Fruit fly (Drosophila melanogaster) whole organism, embryonic: ENCODE results near the gene Shc.

Source experiments
- C15 ChIP-seq: fragments of 200-800 bp; sonication (Bioruptor generic); IDR thresholded peaks from 3 replicates; pipeline ENCODE4 v1.3.6; 2022; ENCODE audit warnings: missing biosample characterization, missing genetic modification characterization
- CG10543 ChIP-seq: fragments of 200-800 bp; sonication (Bioruptor generic); optimal IDR thresholded peaks from 3 replicates; lab custom pipeline; 2017; ENCODE audit warnings: missing biosample characterization, mild to moderate bottlenecking, missing genetic modification characterization, moderate library complexity
- CG12391 ChIP-seq: fragments of 200-800 bp; sonication (Bioruptor generic); optimal IDR thresholded peaks from 3 replicates; lab custom pipeline; 2018; ENCODE audit warnings: missing biosample characterization, mild to moderate bottlenecking, missing genetic modification characterization, moderate library complexity
- CG13296 ChIP-seq: fragments of 200-800 bp; sonication (Bioruptor generic); optimal IDR thresholded peaks from 3 replicates; lab custom pipeline; 2018; ENCODE audit warnings: missing biosample characterization, mild to moderate bottlenecking, missing genetic modification characterization
- CG16813 ChIP-seq: fragments of 200-800 bp; sonication (Bioruptor generic); IDR thresholded peaks from 3 replicates; pipeline ENCODE4 v1.3.6; 2022; ENCODE audit warnings: missing biosample characterization, missing genetic modification characterization; ENCODE audit not compliant: partially characterized antibody
- CG17802 ChIP-seq: fragments of 200-800 bp; sonication (Bioruptor generic); optimal IDR thresholded peaks from 2 replicates; lab custom pipeline; 2018; ENCODE audit warnings: missing biosample characterization, mild to moderate bottlenecking, missing genetic modification characterization, moderate library complexity
- CG2116 ChIP-seq: fragments of 200-800 bp; sonication (Bioruptor generic); optimal IDR thresholded peaks from 3 replicates; lab custom pipeline; 2018; ENCODE audit warnings: missing biosample characterization, mild to moderate bottlenecking, missing genetic modification characterization
- CG31365 ChIP-seq: fragments of 200-800 bp; sonication (Bioruptor generic); optimal IDR thresholded peaks from 2 replicates; lab custom pipeline; 2018; ENCODE audit warnings: missing biosample characterization, mild to moderate bottlenecking, missing genetic modification characterization
- CG7271 ChIP-seq: fragments of 200-800 bp; sonication (Bioruptor generic); optimal IDR thresholded peaks from 2 replicates; lab custom pipeline; 2018; ENCODE audit warnings: missing biosample characterization, mild to moderate bottlenecking, missing genetic modification characterization, moderate library complexity
- CG8359 ChIP-seq: fragments of 200-800 bp; sonication (Bioruptor generic); optimal IDR thresholded peaks from 2 replicates; lab custom pipeline; 2017; ENCODE audit warnings: missing biosample characterization, mild to moderate bottlenecking, missing genetic modification characterization, borderline replicate concordance
- CG8765 ChIP-seq: fragments of 200-800 bp; sonication (Bioruptor generic); IDR thresholded peaks from 2 replicates; pipeline ENCODE4 v1.3.6; 2022; ENCODE audit warnings: missing biosample characterization, missing genetic modification characterization
- CG9727 ChIP-seq: fragments of 200-800 bp; sonication (Bioruptor generic); optimal IDR thresholded peaks from 3 replicates; lab custom pipeline; 2017; ENCODE audit warnings: missing biosample characterization, mild to moderate bottlenecking, missing genetic modification characterization
- D19A ChIP-seq: fragments of 200-800 bp; optimal IDR thresholded peaks from 3 replicates; lab custom pipeline; 2019; ENCODE audit warnings: missing biosample characterization, mild to moderate bottlenecking, missing genetic modification characterization, moderate library complexity
- Dbx ChIP-seq: fragments of 200-800 bp; sonication (Bioruptor generic); IDR thresholded peaks from 3 replicates; pipeline ENCODE4 v1.3.6; 2022; ENCODE audit warnings: missing biosample characterization, missing genetic modification characterization
- Deaf1 ChIP-seq: fragments of 200-800 bp; optimal IDR thresholded peaks from 3 replicates; lab custom pipeline; 2019; ENCODE audit warnings: missing biosample characterization, mild to moderate bottlenecking, missing genetic modification characterization, moderate library complexity
- Dll ChIP-seq: fragments of 200-800 bp; sonication (Bioruptor generic); IDR thresholded peaks from 4 replicates; pipeline ENCODE4 v1.3.6; 2022; ENCODE audit warnings: missing biosample characterization, missing genetic modification characterization; ENCODE audit not compliant: partially characterized antibody
- Elba2 ChIP-seq: fragments of 200-800 bp; sonication (Bioruptor generic); optimal IDR thresholded peaks from 3 replicates; lab custom pipeline; 2016; ENCODE audit warnings: missing biosample characterization, missing genetic modification characterization
- Ets65A ChIP-seq: fragments of 200-800 bp; sonication (Bioruptor generic); peaks from one replicate; lab custom pipeline; 2016; ENCODE audit warnings: missing biosample characterization, missing genetic modification characterization
- Fer3 ChIP-seq: fragments of 200-800 bp; sonication (Bioruptor generic); optimal IDR thresholded peaks from 2 replicates; lab custom pipeline; 2018; ENCODE audit warnings: missing biosample characterization, mild to moderate bottlenecking, missing genetic modification characterization, moderate library complexity
- GATAe ChIP-seq: fragments of 200-800 bp; sonication (Bioruptor generic); conservative IDR thresholded peaks from 2 replicates; pipeline ENCODE4 v1.3.6; 2022; ENCODE audit warnings: missing biosample characterization, missing genetic modification characterization
- HLH3B ChIP-seq: fragments of 200-800 bp; sonication (Bioruptor generic); IDR thresholded peaks from 2 replicates; pipeline ENCODE4 v1.3.6; 2022; ENCODE audit warnings: missing biosample characterization, missing genetic modification characterization
- Hey ChIP-seq: fragments of 200-800 bp; sonication (Bioruptor generic); optimal IDR thresholded peaks from 3 replicates; lab custom pipeline; 2018; ENCODE audit warnings: missing biosample characterization, mild to moderate bottlenecking, missing genetic modification characterization
- HmgZ ChIP-seq: fragments of 200-800 bp; sonication (Bioruptor generic); optimal IDR thresholded peaks from 2 replicates; lab custom pipeline; 2018; ENCODE audit warnings: missing biosample characterization, mild to moderate bottlenecking, missing genetic modification characterization
- Jarid2 ChIP-seq: fragments of 200-800 bp; sonication (Bioruptor generic); optimal IDR thresholded peaks from 3 replicates; lab custom pipeline; 2017; ENCODE audit warnings: mild to moderate bottlenecking, missing biosample characterization, missing genetic modification reagents, missing genetic modification characterization
- Med ChIP-seq: fragments of 200-800 bp; sonication (Bioruptor generic); peaks from one replicate; lab custom pipeline; 2016; ENCODE audit warnings: missing biosample characterization, missing genetic modification characterization, mild to moderate bottlenecking, inconsistent platforms, moderate library complexity
- Nf-YA ChIP-seq: fragments of 200-800 bp; sonication (Bioruptor generic); IDR thresholded peaks from 2 replicates; pipeline ENCODE4 v1.3.6; 2022; ENCODE audit warnings: missing biosample characterization, missing genetic modification characterization
- Nf-YB ChIP-seq: fragments of 200-800 bp; sonication (Bioruptor generic); optimal IDR thresholded peaks from 3 replicates; lab custom pipeline; 2019; ENCODE audit warnings: missing biosample characterization, mild to moderate bottlenecking, missing genetic modification characterization, moderate library complexity
- Nf-YC ChIP-seq: fragments of 200-800 bp; optimal IDR thresholded peaks from 3 replicates; lab custom pipeline; 2019; ENCODE audit warnings: missing biosample characterization, mild to moderate bottlenecking, missing genetic modification characterization, moderate library complexity
- ac ChIP-seq: fragments of 200-800 bp; sonication (Bioruptor generic); optimal IDR thresholded peaks from 3 replicates; lab custom pipeline; 2017; ENCODE audit warnings: missing biosample characterization, mild to moderate bottlenecking, missing genetic modification characterization
- ara ChIP-seq: fragments of 200-800 bp; sonication (Bioruptor generic); IDR thresholded peaks from 2 replicates; pipeline ENCODE4 v1.3.6; 2022; ENCODE audit warnings: missing biosample characterization, missing genetic modification characterization
- chinmo ChIP-seq: fragments of 200-800 bp; sonication (Bioruptor generic); IDR thresholded peaks from 4 replicates; pipeline ENCODE4 v1.3.6; 2022; ENCODE audit warnings: missing biosample characterization, missing genetic modification characterization; ENCODE audit not compliant: partially characterized antibody
- chm ChIP-seq: fragments of 200-800 bp; sonication (Bioruptor generic); IDR thresholded peaks from 2 replicates; pipeline ENCODE4 v1.3.6; 2022; ENCODE audit warnings: missing biosample characterization, missing genetic modification characterization
- cwo ChIP-seq: fragments of 200-800 bp; sonication (Bioruptor generic); optimal IDR thresholded peaks from 3 replicates; lab custom pipeline; 2017; ENCODE audit warnings: missing biosample characterization, missing genetic modification characterization, mild to moderate bottlenecking, moderate library complexity, missing genetic modification reagents
- ewg ChIP-seq: fragments of 200-800 bp; sonication (Bioruptor generic); optimal IDR thresholded peaks from 3 replicates; lab custom pipeline; 2017; ENCODE audit warnings: mild to moderate bottlenecking, missing biosample characterization, missing genetic modification reagents, missing genetic modification characterization
- exex ChIP-seq: fragments of 200-800 bp; sonication (Bioruptor generic); optimal IDR thresholded peaks from 4 replicates; lab custom pipeline; 2018; ENCODE audit warnings: missing biosample characterization, mild to moderate bottlenecking, missing genetic modification characterization, moderate library complexity
- ftz-f1 ChIP-seq: fragments of 200-800 bp; sonication (Bioruptor generic); optimal IDR thresholded peaks from 2 replicates; lab custom pipeline; 2016; ENCODE audit warnings: missing biosample characterization, missing genetic modification characterization
- gem ChIP-seq: fragments of 200-800 bp; sonication (Bioruptor generic); optimal IDR thresholded peaks from 2 replicates; lab custom pipeline; 2019; ENCODE audit warnings: missing biosample characterization, mild to moderate bottlenecking, missing genetic modification characterization, moderate library complexity
- hb ChIP-seq: fragments of 200-800 bp; sonication (Bioruptor generic); IDR thresholded peaks from 3 replicates; pipeline ENCODE4 v1.3.6; 2022; ENCODE audit warnings: missing biosample characterization, missing genetic modification characterization; ENCODE audit not compliant: partially characterized antibody
- jing ChIP-seq: fragments of 200-800 bp; sonication (Bioruptor generic); optimal IDR thresholded peaks from 2 replicates; lab custom pipeline; 2018; ENCODE audit warnings: missing biosample characterization, mild to moderate bottlenecking, missing genetic modification characterization
- lilli ChIP-seq: fragments of 200-800 bp; sonication (Bioruptor generic); optimal IDR thresholded peaks from 3 replicates; lab custom pipeline; 2016; ENCODE audit warnings: missing biosample characterization, missing genetic modification characterization
- pfk ChIP-seq: fragments of 200-800 bp; sonication (Bioruptor generic); optimal IDR thresholded peaks from 2 replicates; lab custom pipeline; 2018; ENCODE audit warnings: missing biosample characterization, mild to moderate bottlenecking, missing genetic modification characterization, moderate library complexity
- phol ChIP-seq: fragments of 200-800 bp; sonication (Bioruptor generic); optimal IDR thresholded peaks from 3 replicates; lab custom pipeline; 2018; ENCODE audit warnings: missing biosample characterization, mild to moderate bottlenecking, missing genetic modification characterization, moderate library complexity
- sr ChIP-seq: fragments of 200-800 bp; sonication (Bioruptor generic); IDR thresholded peaks from 3 replicates; pipeline ENCODE4 v1.3.6; 2022; ENCODE audit warnings: missing biosample characterization, missing genetic modification characterization
- stc ChIP-seq: fragments of 200-800 bp; sonication (Bioruptor generic); IDR thresholded peaks from 2 replicates; pipeline ENCODE4 v1.3.6; 2022; ENCODE audit warnings: missing biosample characterization, missing genetic modification characterization
- stwl ChIP-seq: fragments of 200-800 bp; sonication (Bioruptor generic); optimal IDR thresholded peaks from 3 replicates; lab custom pipeline; 2018; ENCODE audit warnings: missing biosample characterization, mild to moderate bottlenecking, missing genetic modification characterization, moderate library complexity
- sug ChIP-seq: fragments of 200-800 bp; optimal IDR thresholded peaks from 2 replicates; lab custom pipeline; 2019; ENCODE audit warnings: missing biosample characterization, mild to moderate bottlenecking, missing genetic modification characterization, moderate library complexity
- tx ChIP-seq: fragments of 200-800 bp; sonication (Bioruptor generic); optimal IDR thresholded peaks from 2 replicates; lab custom pipeline; 2016; ENCODE audit warnings: missing biosample characterization, missing genetic modification characterization
- zen ChIP-seq: fragments of 200-800 bp; sonication (Bioruptor generic); optimal IDR thresholded peaks from 3 replicates; lab custom pipeline; 2018; ENCODE audit warnings: missing biosample characterization, mild to moderate bottlenecking, missing genetic modification characterization, moderate library complexity

Gene Shc

DNA sequence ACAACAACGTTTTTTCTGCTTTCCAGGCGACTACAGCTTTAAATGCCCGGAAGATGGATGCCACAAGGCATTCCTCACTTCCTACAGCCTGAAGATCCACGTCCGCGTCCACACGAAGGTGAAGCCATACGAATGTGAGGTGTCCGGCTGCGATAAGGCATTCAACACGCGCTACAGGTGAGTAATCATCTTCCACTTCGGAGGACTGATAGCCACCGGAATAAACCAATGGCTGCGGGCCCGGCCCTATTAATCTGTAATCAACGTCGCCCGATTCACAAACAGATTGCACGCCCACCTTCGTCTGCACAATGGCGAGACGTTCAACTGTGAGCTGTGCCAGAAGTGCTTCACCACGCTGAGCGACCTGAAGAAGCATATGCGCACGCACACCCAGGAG is 9.0 kb downstream of the Shc start:
- TF ChIP-seq Hey (tag; lab: Kevin White, UChicago) (peak; percentile 57), CG2116 (GFP tag; lab: Kevin White, UChicago) (no peak), zen (no peak), Elba2 (no peak), Nf-YC (peak; percentile 84), CG17802 (tag; lab: Kevin White, UChicago) (no peak), GATAe (peak; percentile 37; the same call in 1 of the 2 replicates), cwo (GFP tag; lab: Kevin White, UChicago) (peak; percentile 3), phol (no peak), Dbx (GFP tag; lab: Robert Waterston, UW) (no peak), CG7271 (tag; lab: Kevin White, UChicago) (no peak), lilli (GFP tag; lab: Kevin White, UChicago) (no peak), D19A (tag; lab: Kevin White, UChicago) (no peak), Deaf1 (peak; percentile 85), sr (GFP tag; lab: Robert Waterston, UW) (0 out of 3 replicates have a peak, but pooled peaks have one; percentile 24), jing (GFP tag; lab: Kevin White, UChicago) (no peak), chm (GFP tag; lab: Robert Waterston, UW) (0 out of 2 replicates have a peak, but pooled peaks have one; percentile 19), ewg (no peak), HmgZ (peak; percentile 13), ara (GFP tag; lab: Robert Waterston, UW) (no peak), Nf-YA (GFP tag; lab: Robert Waterston, UW) (peak; percentile 14; the same call in 1 of the 2 replicates), Fer3 (tag; lab: Kevin White, UChicago) (no peak), exex (tag; lab: Kevin White, UChicago) (peak; percentile 85), sug (tag; lab: Kevin White, UChicago) (peak; percentile 55), gem (tag; lab: Kevin White, UChicago) (no peak), CG10543 (GFP tag; lab: Kevin White, UChicago) (peak; percentile 17), Nf-YB (GFP tag; lab: Kevin White, UChicago) (peak; percentile 54), CG8359 (no peak)

dm6 chr3L:9438858-9439257 is 12.0 kb downstream of the Shc start:
- TF ChIP-seq chinmo (GFP tag; lab: Robert Waterston, UW) (0 out of 4 replicates have a peak, but pooled peaks have one; percentile 29), Ets65A (GFP tag; lab: Kevin White, UChicago) (peak; percentile 68), hb (GFP tag; lab: Robert Waterston, UW) (0 out of 3 replicates have a peak, but pooled peaks have one; percentile 28), CG16813 (GFP tag; lab: Robert Waterston, UW) (0 out of 3 replicates have a peak, but pooled peaks have one; percentile 36), CG8765 (no peak), Med (GFP tag; lab: Kevin White, UChicago) (peak; percentile 63)

dm6 chr3L:9441907-9442479 is 15.2 kb downstream of the Shc start, which contains the start of the genes Bet3 and Nf-YA:
TSS of gene Bet3 (minus strand) at chr3L:9442267.
TSS of gene Nf-YA (minus strand) at chr3L:9442267.
- peak; percentile 0 for TF ChIP-seq CG13296 (GFP tag; lab: Kevin White, UChicago)
- peak; percentile 71 for TF ChIP-seq CG12391
- TF ChIP-seq ac: no peak
- TF ChIP-seq CG9727 (GFP tag; lab: Kevin White, UChicago): peak; percentile 41
- TF ChIP-seq HLH3B (GFP tag; lab: Robert Waterston, UW): no peak; the same call in 1 of the 2 replicates
- TF ChIP-seq CG31365 (tag; lab: Kevin White, UChicago): no peak
- peak; percentile 26 for TF ChIP-seq tx (GFP tag; lab: Kevin White, UChicago)
- TF ChIP-seq stc (GFP tag; lab: Robert Waterston, UW): no peak
- no peak for TF ChIP-seq pfk (GFP tag; lab: Kevin White, UChicago)
- no peak for TF ChIP-seq C15 (GFP tag; lab: Robert Waterston, UW)
- no peak for TF ChIP-seq ftz-f1 (GFP tag; lab: Kevin White, UChicago)
- peak; percentile 77 for TF ChIP-seq stwl
- peak; percentile 20 for TF ChIP-seq Jarid2 (GFP tag; lab: Kevin White, UChicago)
- TF ChIP-seq Nf-YA (GFP tag; lab: Robert Waterston, UW): no peak
- peak; percentile 16 for TF ChIP-seq ewg
- TF ChIP-seq Dll: peak; percentile 90
